Worm (Caenorhabditis elegans) whole organism, L4 larva: ENCODE data around the gene ced-7.

Source experiments
- daf-8 ChIP-seq: fragments of 200-800 bp; sonication (Bioruptor generic); IDR thresholded peaks from 2 replicates; pipeline ENCODE4 v1.3.6; 2022; ENCODE audit warnings: missing genetic modification characterization, missing compliant biosample characterization
- egl-27 ChIP-seq: sonication (generic microtip); optimal IDR thresholded peaks from 3 replicates; lab custom pipeline; 2017; ENCODE audit warnings: missing biosample characterization, missing genetic modification reagents, missing genetic modification characterization
- hmg-1.1 ChIP-seq: fragments of 200-800 bp; sonication (Bioruptor generic); IDR thresholded peaks from 2 replicates; pipeline ENCODE4 v1.3.6; 2022; ENCODE audit warnings: missing genetic modification reagents, missing genetic modification characterization, missing compliant biosample characterization
- mxl-3 ChIP-seq: fragments of 200-800 bp; sonication (Bioruptor generic); optimal IDR thresholded peaks from 2 replicates; lab custom pipeline; 2018; ENCODE audit warnings: mild to moderate bottlenecking, missing genetic modification characterization, missing compliant biosample characterization
- skn-1 ChIP-seq: fragments of 150-350 bp; optimal IDR thresholded peaks from 2 replicates; lab custom pipeline; 2014; ENCODE audit warnings: missing biosample characterization, missing genetic modification characterization
- unc-130 ChIP-seq: sonication (generic microtip); optimal IDR thresholded peaks from 2 replicates; lab custom pipeline; 2016; ENCODE audit warnings: missing genetic modification reagents, missing genetic modification characterization, missing compliant biosample characterization

DNA sequence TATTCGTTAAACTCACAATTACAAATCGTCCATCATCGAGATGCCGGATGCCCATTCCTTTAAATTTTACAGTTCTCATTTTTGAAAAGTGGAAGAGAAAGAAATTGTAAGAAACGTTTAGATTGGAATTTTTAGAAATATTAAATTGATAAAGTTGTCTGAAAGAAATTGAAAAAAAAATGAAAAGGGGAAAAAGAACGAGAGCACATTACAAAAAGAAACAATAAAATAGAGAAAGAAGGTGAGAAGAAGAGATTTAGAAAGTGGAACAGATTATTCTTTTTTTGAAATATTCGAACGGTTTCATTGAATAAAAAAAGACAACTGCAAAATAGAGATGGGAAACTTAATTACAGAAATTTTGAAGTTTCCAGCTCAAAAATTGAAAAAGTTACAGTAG, 18.7 kb downstream of the ced-7 start, which contains the start of gene C48B4.8:
- no peak for TF ChIP-seq skn-1 (tag; lab: Kevin White, UChicago)
- TF ChIP-seq unc-130 = no peak
- no peak for TF ChIP-seq mxl-3
- no peak for TF ChIP-seq hmg-1.1 (GFP tag; lab: Robert Waterston, UW)
- TF ChIP-seq daf-8 = no peak
- TF ChIP-seq egl-27 = no peak
